Worm (Caenorhabditis elegans) whole organism, L2 larva: ENCODE data around the gene lgc-48.

Experiments used
- mbf-1 ChIP-seq: sonication (generic microtip); optimal IDR thresholded peaks from 2 replicates; lab custom pipeline; 2017; ENCODE audit warnings: missing biosample characterization, missing genetic modification characterization
- unc-39 ChIP-seq: fragments of 150-350 bp; optimal IDR thresholded peaks from 2 replicates; lab custom pipeline; 2014; ENCODE audit warnings: missing biosample characterization, missing genetic modification characterization

ce11 chrV:13369663-13370062, 29.6 kb downstream of the lgc-48 start:
- TF ChIP-seq unc-39 (tag; lab: Kevin White, UChicago): no peak
- no peak for TF ChIP-seq mbf-1 (tag; lab: Kevin White, UChicago)
